Worm (Caenorhabditis elegans): Measurements from ENCODE around the gene col-92.

Gene col-92

ce11 chrIII:10935944-10936343 lies 47.1 kb downstream of the col-92 start, which contains the start of gene rle-1:
Gene rle-1 (plus strand): TSS chrIII:10936244.
- no peak for TF ChIP-seq ztf-26 (tag; optimal IDR thresholded peaks at IDR 0.05)
- TF ChIP-seq F55B11.4 (tag; optimal IDR thresholded peaks at IDR 0.05; ENCODE audit: borderline replicate concordance, insufficient read depth) = no peak
- no peak for TF ChIP-seq F23B12.7 (tag; optimal IDR thresholded peaks at IDR 0.05; ENCODE audit: insufficient read depth)
- no peak for TF ChIP-seq K12H6.12 (tag; optimal IDR thresholded peaks at IDR 0.05)
- no peak for TF ChIP-seq Y53F4B.3 (GFP tag; IDR thresholded peaks at IDR 0.05)
- no peak for TF ChIP-seq lin-40 (tag; optimal IDR thresholded peaks at IDR 0.05)
- TF ChIP-seq B0035.1 (tag; optimal IDR thresholded peaks at IDR 0.05) = no peak
- TF ChIP-seq ceh-58 (GFP tag; IDR thresholded peaks at IDR 0.05) = no peak
- TF ChIP-seq zfh-2 (GFP tag; conservative IDR thresholded peaks at IDR 0.05) = no peak
- no peak for TF ChIP-seq tlf-1 (GFP tag; optimal IDR thresholded peaks at IDR 0.05)
- no peak for TF ChIP-seq pbrm-1 (GFP tag; IDR thresholded peaks at IDR 0.05)
- TF ChIP-seq attf-3 (GFP tag; conservative IDR thresholded peaks at IDR 0.05) = no peak
- TF ChIP-seq gei-17 (GFP tag; optimal IDR thresholded peaks at IDR 0.05) = no peak

DNA sequence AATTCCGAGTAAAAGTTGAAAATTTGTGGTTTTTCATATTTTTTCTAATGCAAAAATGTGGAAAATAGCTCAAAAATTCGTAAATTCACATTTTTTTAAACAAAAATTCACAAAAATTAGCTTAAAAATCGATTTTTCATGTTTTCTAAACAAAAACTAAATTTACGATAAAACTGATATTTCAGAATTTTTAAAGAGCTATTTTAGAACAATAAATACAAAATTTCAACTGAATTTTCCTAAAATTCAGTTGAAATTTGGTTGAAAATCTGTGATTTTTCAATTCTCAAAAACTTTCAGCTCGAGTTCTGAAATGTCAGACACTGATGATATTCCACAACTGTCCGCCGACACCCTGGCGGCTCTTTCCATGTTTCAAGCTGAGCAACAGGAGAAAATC lies 49.7 kb downstream of the col-92 start, which contains the start of gene M142.8:
Gene M142.8 (plus strand): TSS at position 301 of the 400 bp plus-strand sequence.
- TF ChIP-seq hsf-1 (GFP tag; IDR thresholded peaks at IDR 0.05) (no peak), pha-4 (tag; optimal IDR thresholded peaks at IDR 0.05) (no peak), madf-3 (GFP tag; IDR thresholded peaks at IDR 0.05) (no peak), mxl-1 (tag; optimal IDR thresholded peaks at IDR 0.05) (no peak), snpc-1.1 (tag; optimal IDR thresholded peaks at IDR 0.05; ENCODE audit: insufficient read depth) (no peak), let-607 (tag; optimal IDR thresholded peaks at IDR 0.05) (no peak), T07F8.4 (tag; optimal IDR thresholded peaks at IDR 0.05) (no peak), nhr-80 (tag; optimal IDR thresholded peaks at IDR 0.05) (no peak), ztf-3 (GFP tag; optimal IDR thresholded peaks at IDR 0.05) (no peak), Y67H2A.10 (GFP tag; conservative IDR thresholded peaks at IDR 0.05) (no peak), F57C9.4 (tag; optimal IDR thresholded peaks at IDR 0.05) (no peak)

Data from whole organism, young adult.